Fruit fly (Drosophila melanogaster): ENCODE measurements around the gene GILT2.

GILT2 gene

DNA sequence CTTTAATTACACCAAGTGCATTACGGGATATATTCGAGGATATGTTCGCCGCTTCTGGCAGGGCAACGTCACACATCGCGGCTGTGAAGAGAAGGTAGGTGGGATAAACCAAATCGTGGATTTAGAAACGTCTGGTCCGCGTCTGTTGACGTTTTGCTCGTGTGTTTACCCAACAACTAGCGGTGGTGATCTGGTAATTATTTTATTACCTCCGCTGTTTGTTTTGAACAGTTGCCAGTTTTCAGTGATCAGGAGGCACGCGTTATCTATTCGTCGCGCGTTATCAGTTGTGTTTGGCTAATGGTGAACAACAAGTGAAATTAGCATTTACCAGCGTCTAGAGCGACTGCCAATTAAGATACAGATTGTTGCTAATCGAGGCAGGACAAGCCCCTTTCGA lies 50.4 kb downstream of the GILT2 start (continued):
- TF ChIP-seq schlank (tag; optimal IDR thresholded peaks at IDR 0.05) (peak; percentile 75), Chrac-16 (GFP tag; optimal IDR thresholded peaks at IDR 0.05) (no peak), CG7556 (GFP tag; optimal IDR thresholded peaks at IDR 0.05) (no peak), ftz-f1 (GFP tag; optimal IDR thresholded peaks at IDR 0.05) (no peak), otp (GFP tag; IDR thresholded peaks at IDR 0.05) (no peak), pfk (GFP tag; optimal IDR thresholded peaks at IDR 0.05) (peak; percentile 69), CG3065 (GFP tag; optimal IDR thresholded peaks at IDR 0.05) (no peak), da (GFP tag; optimal IDR thresholded peaks at IDR 0.05) (no peak), Myb (GFP tag; optimal IDR thresholded peaks at IDR 0.05) (no peak), usp (GFP tag; optimal IDR thresholded peaks at IDR 0.05) (no peak), CG12942 (GFP tag; optimal IDR thresholded peaks at IDR 0.05) (no peak), sim (GFP tag; IDR thresholded peaks at IDR 0.05) (no peak), Ravus (GFP tag; IDR thresholded peaks at IDR 0.05) (no peak), Abd-B (GFP tag; optimal IDR thresholded peaks at IDR 0.05) (no peak), dpn (GFP tag; optimal IDR thresholded peaks at IDR 0.05) (peak in 1 of 2 experiments; percentile 26), corto (GFP tag; optimal IDR thresholded peaks at IDR 0.05) (no peak), MTF-1 (GFP tag; optimal IDR thresholded peaks at IDR 0.05; ENCODE audit: borderline replicate concordance) (peak; percentile 60), E2f2 (GFP tag; IDR thresholded peaks at IDR 0.05) (no peak), CG3726 (GFP tag; IDR thresholded peaks at IDR 0.05) (no peak), pum (GFP tag; optimal IDR thresholded peaks at IDR 0.05) (no peak), sr (GFP tag; IDR thresholded peaks at IDR 0.05) (no peak), cas (GFP tag; IDR thresholded peaks at IDR 0.05) (no peak), pzg (GFP tag; optimal IDR thresholded peaks at IDR 0.05) (no peak), Mad (GFP tag; optimal IDR thresholded peaks at IDR 0.05) (no peak), Sin3A (optimal IDR thresholded peaks at IDR 0.05) (no peak), HmgZ (tag; optimal IDR thresholded peaks at IDR 0.05) (peak; percentile 57), phol (tag; optimal IDR thresholded peaks at IDR 0.05) (no peak), wor (GFP tag; IDR thresholded peaks at IDR 0.05) (no peak), pb (GFP tag; optimal IDR thresholded peaks at IDR 0.05) (no peak), Six4 (GFP tag; optimal IDR thresholded peaks at IDR 0.05) (no peak), bcd (GFP tag; optimal IDR thresholded peaks at IDR 0.05) (peak; percentile 12), Dip2 (GFP tag; IDR thresholded peaks at IDR 0.05) (no peak), CG9797 (GFP tag; optimal IDR thresholded peaks at IDR 0.05) (no peak), CG18764 (GFP tag; optimal IDR thresholded peaks at IDR 0.05) (no peak), Poxn (GFP tag; IDR thresholded peaks at IDR 0.05) (no peak), pan (optimal IDR thresholded peaks at IDR 0.05) (no peak), pan (GFP tag; optimal IDR thresholded peaks at IDR 0.05 in 1 of 2, IDR thresholded peaks at IDR 0.05 in 1 of 2) (no peak), CG11560 (tag; IDR thresholded peaks at IDR 0.05) (no peak), sc (optimal IDR thresholded peaks at IDR 0.05) (no peak), sc (GFP tag; optimal IDR thresholded peaks at IDR 0.05) (no peak), gce (GFP tag; IDR thresholded peaks at IDR 0.05) (peak; percentile 28; the same call in 1 of the 3 replicates), twi (tag; optimal IDR thresholded peaks at IDR 0.05) (peak; percentile 75), sens-2 (GFP tag; IDR thresholded peaks at IDR 0.05) (no peak), rib (GFP tag; IDR thresholded peaks at IDR 0.05) (peak; percentile 68; the same call in 1 of the 2 replicates), sob (GFP tag; IDR thresholded peaks at IDR 0.05) (peak; percentile 61; the same call in 1 of the 2 replicates), prd (optimal IDR thresholded peaks at IDR 0.05) (no peak), prd (GFP tag; IDR thresholded peaks at IDR 0.05) (no peak), Stat92E (GFP tag; optimal IDR thresholded peaks at IDR 0.05) (no peak), CG8290 (GFP tag; optimal IDR thresholded peaks at IDR 0.05) (no peak), CG8290 (tag; optimal IDR thresholded peaks at IDR 0.05) (peak in 1 of 2 experiments; percentile 78), shn (GFP tag; optimal IDR thresholded peaks at IDR 0.05) (no peak), Vsx1 (GFP tag; optimal IDR thresholded peaks at IDR 0.05) (peak; percentile 41), E2f1 (GFP tag; IDR thresholded peaks at IDR 0.05) (no peak), gt (GFP tag; IDR thresholded peaks at IDR 0.05) (no peak), CG6689 (GFP tag; IDR thresholded peaks at IDR 0.05) (no peak)
